Worm (Caenorhabditis elegans) whole organism, L1 larva: ENCODE data around the gene E02H4.4.

Experiments used
- C16A3.4 ChIP-seq: fragments of 150-350 bp; optimal IDR thresholded peaks from 2 replicates; lab custom pipeline; 2014; ENCODE audit warnings: missing biosample characterization, missing genetic modification characterization
- C34B4.2 ChIP-seq: sonication (generic microtip); optimal IDR thresholded peaks from 2 replicates; lab custom pipeline; 2017; ENCODE audit warnings: mild to moderate bottlenecking, missing genetic modification characterization, missing compliant biosample characterization
- F16B12.6 ChIP-seq: fragments of 150-350 bp; optimal IDR thresholded peaks from 2 replicates; lab custom pipeline; 2014; ENCODE audit warnings: missing biosample characterization, missing genetic modification characterization
- Y116A8C.19 ChIP-seq: sonication (generic microtip); optimal IDR thresholded peaks from 2 replicates; lab custom pipeline; 2016; ENCODE audit warnings: missing compliant biosample characterization, missing genetic modification characterization, borderline replicate concordance
- aha-1 ChIP-seq: fragments of 150-350 bp; optimal IDR thresholded peaks from 2 replicates; lab custom pipeline; 2014; ENCODE audit warnings: missing biosample characterization, missing genetic modification characterization
- ama-1 ChIP-seq: fragments of 150-350 bp; optimal IDR thresholded peaks from 2 replicates; lab custom pipeline; 2014
- blmp-1 ChIP-seq: fragments of 150-350 bp; optimal IDR thresholded peaks from 2 replicates; lab custom pipeline; 2014; ENCODE audit warnings: missing biosample characterization, missing genetic modification characterization
- ceh-63 ChIP-seq: fragments of 200-800 bp; sonication (Bioruptor generic); optimal IDR thresholded peaks from 2 replicates; lab custom pipeline; 2018; ENCODE audit warnings: mild to moderate bottlenecking, missing genetic modification characterization, missing compliant biosample characterization
- ceh-88 ChIP-seq: fragments of 200-800 bp; sonication (Bioruptor generic); IDR thresholded peaks from 2 replicates; pipeline ENCODE4 v1.3.6; 2022; ENCODE audit warnings: missing genetic modification characterization, missing compliant biosample characterization
- ces-1 ChIP-seq: fragments of 150-350 bp; optimal IDR thresholded peaks from 2 replicates; lab custom pipeline; 2014; ENCODE audit warnings: missing biosample characterization, missing genetic modification reagents, missing genetic modification characterization
- dsc-1 ChIP-seq: sonication (generic microtip); optimal IDR thresholded peaks from 2 replicates; lab custom pipeline; 2016; ENCODE audit warnings: mild to moderate bottlenecking, missing genetic modification characterization, missing compliant biosample characterization
- elt-2 ChIP-seq: sonication (generic microtip); optimal IDR thresholded peaks from 2 replicates; lab custom pipeline; 2016; ENCODE audit warnings: missing genetic modification characterization, mild to moderate bottlenecking, inconsistent platforms, missing compliant biosample characterization, missing genetic modification reagents
- elt-3 ChIP-seq, 6 experiments: fragments of 150-350 bp in 1 of 6; sonication (generic microtip); optimal IDR thresholded peaks; 2 replicates each; lab custom pipeline; 2017 to 2018; ENCODE audit warnings: missing biosample characterization in 6 of 6, missing genetic modification characterization in 6 of 6, inconsistent platforms in 1 of 6
- fkh-10 ChIP-seq: sonication (generic microtip); optimal IDR thresholded peaks from 2 replicates; lab custom pipeline; 2017; ENCODE audit warnings: missing biosample characterization, missing genetic modification reagents, missing genetic modification characterization
- fkh-4 ChIP-seq: sonication (generic microtip); optimal IDR thresholded peaks from 2 replicates; lab custom pipeline; 2016; ENCODE audit warnings: missing compliant biosample characterization, missing genetic modification characterization, borderline replicate concordance
- hlh-4 ChIP-seq: sonication (generic microtip); optimal IDR thresholded peaks from 2 replicates; lab custom pipeline; 2016; ENCODE audit warnings: mild to moderate bottlenecking, missing genetic modification characterization, missing compliant biosample characterization
- hpl-2 ChIP-seq: fragments of 150-350 bp; optimal IDR thresholded peaks from 2 replicates; lab custom pipeline; 2014; ENCODE audit warnings: missing biosample characterization, missing genetic modification reagents, missing genetic modification characterization
- lin-14 ChIP-seq: fragments of 200-800 bp; sonication (Bioruptor generic); optimal IDR thresholded peaks from 2 replicates; lab custom pipeline; 2018; ENCODE audit warnings: mild to moderate bottlenecking, missing genetic modification characterization, moderate library complexity, missing compliant biosample characterization
- lin-15B ChIP-seq: fragments of 150-350 bp; sonication (generic microtip); optimal IDR thresholded peaks from 3 replicates; lab custom pipeline; 2014; ENCODE audit warnings: missing biosample characterization, missing genetic modification characterization
- lin-35 ChIP-seq, 2 experiments: fragments of 150-350 bp; optimal IDR thresholded peaks; 2 replicates each; lab custom pipeline; 2014; ENCODE audit warnings: missing biosample characterization in 2 of 2, missing genetic modification characterization in 2 of 2, missing genetic modification reagents in 2 of 2
- lin-39 ChIP-seq: fragments of 150-350 bp; optimal IDR thresholded peaks from 2 replicates; lab custom pipeline; 2014; ENCODE audit warnings: missing biosample characterization, missing genetic modification reagents, missing genetic modification characterization
- lsy-2 ChIP-seq, 2 experiments: fragments of 150-350 bp; optimal IDR thresholded peaks; 2 replicates each; lab custom pipeline; 2014; ENCODE audit warnings: missing biosample characterization in 2 of 2, missing genetic modification characterization in 2 of 2
- mdl-1 ChIP-seq, 2 experiments: fragments of 150-350 bp; optimal IDR thresholded peaks; 2 replicates each; lab custom pipeline; 2014 to 2017; ENCODE audit warnings: missing biosample characterization in 2 of 2, missing genetic modification characterization in 2 of 2, inconsistent platforms in 1 of 2
- nhr-11 ChIP-seq: fragments of 150-350 bp; optimal IDR thresholded peaks from 2 replicates; lab custom pipeline; 2014; ENCODE audit warnings: missing biosample characterization, missing genetic modification characterization
- nhr-19 ChIP-seq: fragments of 200-800 bp; sonication (Bioruptor generic); conservative IDR thresholded peaks from 2 replicates; pipeline ENCODE4 v1.3.6; 2022; ENCODE audit warnings: missing genetic modification characterization, missing compliant biosample characterization
- nhr-20 ChIP-seq: sonication (generic microtip); optimal IDR thresholded peaks from 2 replicates; lab custom pipeline; 2016; ENCODE audit warnings: mild to moderate bottlenecking, missing genetic modification characterization, missing compliant biosample characterization
- nhr-28 ChIP-seq: fragments of 150-350 bp; optimal IDR thresholded peaks from 2 replicates; lab custom pipeline; 2014; ENCODE audit warnings: missing biosample characterization, missing genetic modification characterization
- nhr-71 ChIP-seq: sonication (generic microtip); optimal IDR thresholded peaks from 2 replicates; lab custom pipeline; 2016; ENCODE audit warnings: mild to moderate bottlenecking, missing genetic modification characterization, moderate library complexity, missing compliant biosample characterization
- nhr-76 ChIP-seq: sonication (generic microtip); optimal IDR thresholded peaks from 2 replicates; lab custom pipeline; 2017; ENCODE audit warnings: missing biosample characterization, missing genetic modification characterization
- nhr-90 ChIP-seq: sonication (generic microtip); optimal IDR thresholded peaks from 2 replicates; lab custom pipeline; 2016; ENCODE audit warnings: mild to moderate bottlenecking, missing genetic modification characterization, missing compliant biosample characterization; ENCODE audit not compliant: poor library complexity
- pax-3 ChIP-seq: fragments of 200-800 bp; sonication (Bioruptor generic); optimal IDR thresholded peaks from 2 replicates; lab custom pipeline; 2018; ENCODE audit warnings: mild to moderate bottlenecking, missing genetic modification characterization, moderate library complexity, missing compliant biosample characterization
- pqm-1 ChIP-seq: sonication (generic microtip); optimal IDR thresholded peaks from 3 replicates; lab custom pipeline; 2017; ENCODE audit warnings: missing biosample characterization, missing genetic modification characterization
- sox-4 ChIP-seq: sonication (generic microtip); optimal IDR thresholded peaks from 2 replicates; lab custom pipeline; 2016; ENCODE audit warnings: missing genetic modification characterization, missing compliant biosample characterization
- swsn-7 ChIP-seq: sonication (generic microtip); optimal IDR thresholded peaks from 2 replicates; lab custom pipeline; 2016; ENCODE audit warnings: missing genetic modification characterization, missing compliant biosample characterization
- tlp-1 ChIP-seq: fragments of 150-350 bp; optimal IDR thresholded peaks from 2 replicates; lab custom pipeline; 2014; ENCODE audit warnings: missing biosample characterization, missing genetic modification characterization
- unc-62 ChIP-seq: fragments of 150-350 bp; optimal IDR thresholded peaks from 2 replicates; lab custom pipeline; 2014; ENCODE audit warnings: missing biosample characterization, missing genetic modification reagents, missing genetic modification characterization
- unc-86 ChIP-seq: sonication (generic microtip); optimal IDR thresholded peaks from 2 replicates; lab custom pipeline; 2016; ENCODE audit warnings: missing genetic modification characterization, missing compliant biosample characterization
- xbp-1 ChIP-seq: sonication (generic microtip); optimal IDR thresholded peaks from 2 replicates; lab custom pipeline; 2016; ENCODE audit warnings: missing genetic modification characterization, missing compliant biosample characterization
- ztf-4 ChIP-seq: fragments of 150-350 bp; optimal IDR thresholded peaks from 2 replicates; lab custom pipeline; 2014; ENCODE audit warnings: missing biosample characterization, missing genetic modification characterization

E02H4.4 gene

ce11 chrX:14257661-14258060 lies at the start of gene E02H4.4:
Gene E02H4.4, plus strand, starts transcription at chrX:14257961.
- TF ChIP-seq mdl-1 (tag; optimal IDR thresholded peaks at IDR 0.05; lab: Kevin White, UChicago) (no peak), lin-39 (no peak), nhr-11 (tag; lab: Kevin White, UChicago) (no peak), blmp-1 (tag; lab: Kevin White, UChicago) (no peak), C34B4.2 (tag; lab: Kevin White, UChicago) (no peak), lsy-2 (tag; optimal IDR thresholded peaks at IDR 0.05; lab: Kevin White, UChicago) (no peak), C16A3.4 (tag; lab: Kevin White, UChicago) (no peak), pax-3 (no peak)

- TF ChIP-seq nhr-20 (tag; lab: Kevin White, UChicago) (no peak), elt-2 (peak; percentile 29), ztf-4 (tag; lab: Kevin White, UChicago) (no peak)
These were observed 44.4 kb upstream of the E02H4.4 start for ce11 chrX:14213314-14213713.

ce11 chrX:14214520-14215023 lies 43.2 kb upstream of the E02H4.4 start, which contains the start of gene K06G5.1:
Gene K06G5.1, plus strand, starts transcription at chrX:14214973.
- TF ChIP-seq unc-62 (GFP tag; lab: Kevin White, UChicago) (no peak), nhr-71 (tag; lab: Kevin White, UChicago) (no peak), nhr-90 (tag; lab: Kevin White, UChicago) (peak; percentile 33), xbp-1 (tag; lab: Kevin White, UChicago) (no peak), unc-86 (tag; lab: Kevin White, UChicago) (no peak), mdl-1 (tag; optimal IDR thresholded peaks at IDR 0.05; lab: Kevin White, UChicago) (no peak), ces-1 (no peak), swsn-7 (tag; lab: Kevin White, UChicago) (no peak), ceh-63 (GFP tag; lab: Kevin White, UChicago) (no peak), pqm-1 (tag; lab: Kevin White, UChicago) (peak; percentile 80), lsy-2 (tag; optimal IDR thresholded peaks at IDR 0.05; lab: Kevin White, UChicago) (no peak), aha-1 (tag; lab: Kevin White, UChicago) (no peak), ama-1 (lab: Kevin White, UChicago) (no peak), nhr-28 (tag; lab: Kevin White, UChicago) (no peak), hpl-2 (peak; percentile 14), fkh-4 (tag; lab: Kevin White, UChicago) (no peak), fkh-10 (GFP tag; lab: Kevin White, UChicago) (no peak), F16B12.6 (tag; lab: Kevin White, UChicago) (no peak), lin-15B (tag; lab: Kevin White, UChicago) (no peak), pax-3 (peak; percentile 3), lin-35 (GFP tag; optimal IDR thresholded peaks at IDR 0.05; lab: Kevin White, UChicago) (peak in 1 of 2 experiments; percentile 44), ceh-88 (GFP tag; lab: Robert Waterston, UW) (no peak), nhr-19 (GFP tag; lab: Robert Waterston, UW) (no peak), hlh-4 (tag; lab: Kevin White, UChicago) (no peak), elt-2 (peak; percentile 98), Y116A8C.19 (tag; lab: Kevin White, UChicago) (no peak), ztf-4 (tag; lab: Kevin White, UChicago) (no peak), nhr-76 (tag; lab: Kevin White, UChicago) (no peak), elt-3 (tag; optimal IDR thresholded peaks at IDR 0.05; lab: Kevin White, UChicago) (no peak), nhr-20 (tag; lab: Kevin White, UChicago) (peak; percentile 20), dsc-1 (tag; lab: Kevin White, UChicago) (no peak), tlp-1 (peak; percentile 23), sox-4 (no peak), lin-14 (GFP tag; lab: Kevin White, UChicago) (no peak)
